Fruit fly (Drosophila melanogaster): Measurements from ENCODE around the gene PIG-H.
A peak's percentile ranks its signal among the peaks of the same experiment; 100 is the strongest.

Gene PIG-H

dm6 chr3R:8013121-8014009 is 13.7 kb downstream of the PIG-H start, which contains the start of the genes CG10435 and Pbp95 (continued):
- TF ChIP-seq ase (GFP tag; IDR thresholded peaks at IDR 0.05), result 0 out of 3 replicates have a peak, but pooled peaks have one; percentile 6
- TF ChIP-seq ssp (GFP tag; IDR thresholded peaks at IDR 0.05), result no peak
- TF ChIP-seq dysf (GFP tag; IDR thresholded peaks at IDR 0.05), result no peak; the same call in 2 of the 3 replicates
- no peak for TF ChIP-seq Tbp (GFP tag; optimal IDR thresholded peaks at IDR 0.05)
- TF ChIP-seq Blimp-1 (GFP tag; optimal IDR thresholded peaks at IDR 0.05), result no peak
- TF ChIP-seq slbo (GFP tag; IDR thresholded peaks at IDR 0.05), result peak; percentile 78
- no peak for TF ChIP-seq Dfd (GFP tag; optimal IDR thresholded peaks at IDR 0.05)
- 0 out of 3 replicates have a peak, but pooled peaks have one; percentile 19 for TF ChIP-seq sr (GFP tag; IDR thresholded peaks at IDR 0.05)
- TF ChIP-seq H15 (GFP tag; IDR thresholded peaks at IDR 0.05), result peak; percentile 35; the same call in 1 of the 3 replicates
- TF ChIP-seq p53 (GFP tag; optimal IDR thresholded peaks at IDR 0.05), result peak; percentile 24
- no peak for TF ChIP-seq C15 (GFP tag; IDR thresholded peaks at IDR 0.05)
- TF ChIP-seq CG7963 (GFP tag; IDR thresholded peaks at IDR 0.05; ENCODE audit: partially characterized antibody), result 0 out of 3 replicates have a peak, but pooled peaks have one; percentile 26
- peak; percentile 37; the same call in 1 of the 2 replicates for TF ChIP-seq Atf6 (GFP tag; IDR thresholded peaks at IDR 0.05)
- no peak for TF ChIP-seq Dek (tag; optimal IDR thresholded peaks at IDR 0.05)
- peak; percentile 49 for TF ChIP-seq Hsf (GFP tag; optimal IDR thresholded peaks at IDR 0.05)
- peak; percentile 38; the same call in 1 of the 2 replicates for TF ChIP-seq lmd (GFP tag; IDR thresholded peaks at IDR 0.05)
- TF ChIP-seq pb (GFP tag; optimal IDR thresholded peaks at IDR 0.05), result no peak
- TF ChIP-seq trem (tag; optimal IDR thresholded peaks at IDR 0.05), result no peak

dm6 chr3R:8026515-8026914 is 26.9 kb downstream of the PIG-H start:
- TF ChIP-seq MBD-R2 (GFP tag; IDR thresholded peaks at IDR 0.05), result 0 out of 2 replicates have a peak, but pooled peaks have one; percentile 15
- no peak for TF ChIP-seq BEAF-32 (GFP tag; optimal IDR thresholded peaks at IDR 0.05)
- no peak for TF ChIP-seq gsb (GFP tag; IDR thresholded peaks at IDR 0.05)
- peak; percentile 47 for TF ChIP-seq ewg (GFP tag; optimal IDR thresholded peaks at IDR 0.05)
- no peak for TF ChIP-seq mirr (GFP tag; optimal IDR thresholded peaks at IDR 0.05)
- TF ChIP-seq Mad (GFP tag; optimal IDR thresholded peaks at IDR 0.05), result no peak
- no peak for TF ChIP-seq stc (GFP tag; IDR thresholded peaks at IDR 0.05)
- TF ChIP-seq CG2712 (tag; optimal IDR thresholded peaks at IDR 0.05), result no peak
- TF ChIP-seq seq (GFP tag; IDR thresholded peaks at IDR 0.05), result peak; percentile 59
- peak; percentile 72 for TF ChIP-seq crol (GFP tag; IDR thresholded peaks at IDR 0.05)
- TF ChIP-seq Sry-β (GFP tag; optimal IDR thresholded peaks at IDR 0.05), result no peak
- TF ChIP-seq dmrt11E (tag; optimal IDR thresholded peaks at IDR 0.05), result no peak
- no peak for TF ChIP-seq CG18011 (GFP tag; optimal IDR thresholded peaks at IDR 0.05)
- no peak for TF ChIP-seq h (optimal IDR thresholded peaks at IDR 0.05)
- no peak for TF ChIP-seq tin (GFP tag; optimal IDR thresholded peaks at IDR 0.05)
- no peak for TF ChIP-seq CG7786 (GFP tag; optimal IDR thresholded peaks at IDR 0.05)
- TF ChIP-seq CG42726 (GFP tag; IDR thresholded peaks at IDR 0.05; ENCODE audit: partially characterized antibody), result no peak
- no peak for TF ChIP-seq peb (GFP tag; IDR thresholded peaks at IDR 0.05)
- no peak for TF ChIP-seq br (optimal IDR thresholded peaks at IDR 0.05)
- no peak for TF ChIP-seq mam (GFP tag; optimal IDR thresholded peaks at IDR 0.05)
- no peak for TF ChIP-seq pfk (GFP tag; optimal IDR thresholded peaks at IDR 0.05)

Data from whole organism, embryonic.